Fruit fly (Drosophila melanogaster): ENCODE measurements around the gene CG34012.
A peak's percentile ranks its signal among the peaks of the same experiment; 100 is the strongest.

Gene CG34012

DNA sequence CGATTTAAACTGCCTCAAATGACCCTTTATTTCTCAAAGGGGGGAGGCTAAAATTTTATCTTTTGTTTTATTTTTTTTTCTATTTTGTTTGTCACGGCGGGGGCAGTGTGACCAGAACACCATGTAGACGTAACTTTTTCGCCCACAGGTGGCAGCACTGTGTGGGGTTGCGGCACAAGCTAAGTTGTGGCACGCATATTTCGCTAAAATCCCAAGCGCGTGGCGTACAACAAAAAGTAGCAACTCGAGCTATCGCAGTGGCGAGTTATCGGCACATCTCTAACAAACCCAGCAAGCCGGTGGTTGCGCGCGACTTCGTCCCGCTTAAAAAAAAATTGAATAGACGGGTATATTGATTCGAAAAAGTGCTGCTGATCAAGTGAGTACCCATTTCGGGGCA, 13.8 kb upstream of the CG34012 start, which contains the start of the genes Ufd1 and NaPi-III (continued):
- TF ChIP-seq Lhr (GFP tag; optimal IDR thresholded peaks at IDR 0.05): peak; percentile 98
- no peak for TF ChIP-seq CG10979 (tag; optimal IDR thresholded peaks at IDR 0.05)
- no peak for TF ChIP-seq ab (GFP tag; optimal IDR thresholded peaks at IDR 0.05)
- no peak for TF ChIP-seq kni (GFP tag; optimal IDR thresholded peaks at IDR 0.05)
- peak; percentile 40 for TF ChIP-seq Xbp1 (GFP tag; optimal IDR thresholded peaks at IDR 0.05)
- no peak for TF ChIP-seq PHDP (tag; optimal IDR thresholded peaks at IDR 0.05)
- TF ChIP-seq bbx (GFP tag; IDR thresholded peaks at IDR 0.05; ENCODE audit: partially characterized antibody): peak; percentile 91
- TF ChIP-seq CG14014 (GFP tag; IDR thresholded peaks at IDR 0.05): 0 out of 2 replicates have a peak, but pooled peaks have one; percentile 21
- TF ChIP-seq CG7745 (tag; optimal IDR thresholded peaks at IDR 0.05): no peak
- peak; percentile 75; the same call in 2 of the 3 replicates for TF ChIP-seq CG11456 (GFP tag; IDR thresholded peaks at IDR 0.05)
- no peak for TF ChIP-seq z (GFP tag; IDR thresholded peaks at IDR 0.05)
- TF ChIP-seq Lim3 (GFP tag; IDR thresholded peaks at IDR 0.05): no peak
- TF ChIP-seq B-H2 (GFP tag; optimal IDR thresholded peaks at IDR 0.05): peak; percentile 64
- peak; percentile 39 for TF ChIP-seq zen (tag; optimal IDR thresholded peaks at IDR 0.05)
- no peak for TF ChIP-seq fd102C (GFP tag; optimal IDR thresholded peaks at IDR 0.05)
- no peak for TF ChIP-seq Poxn (GFP tag; IDR thresholded peaks at IDR 0.05)
- peak; percentile 51; the same call in 1 of the 2 replicates for TF ChIP-seq E2f1 (GFP tag; IDR thresholded peaks at IDR 0.05)
- TF ChIP-seq CG15269 (tag; optimal IDR thresholded peaks at IDR 0.05): no peak
- TF ChIP-seq CG15514 (GFP tag; optimal IDR thresholded peaks at IDR 0.05): peak; percentile 80
- no peak for TF ChIP-seq CG4404 (GFP tag; IDR thresholded peaks at IDR 0.05)
- TF ChIP-seq Xrp1 (GFP tag; IDR thresholded peaks at IDR 0.05): no peak
- TF ChIP-seq CG6791 (GFP tag; IDR thresholded peaks at IDR 0.05; ENCODE audit: partially characterized antibody): peak; percentile 90
- no peak for TF ChIP-seq tin (GFP tag; optimal IDR thresholded peaks at IDR 0.05)
- no peak for TF ChIP-seq CG14965 (GFP tag; optimal IDR thresholded peaks at IDR 0.05; ENCODE audit: borderline replicate concordance)
- TF ChIP-seq D19B (GFP tag; optimal IDR thresholded peaks at IDR 0.05): no peak
- no peak for TF ChIP-seq gt (GFP tag; IDR thresholded peaks at IDR 0.05)
- TF ChIP-seq CG10959 (GFP tag; IDR thresholded peaks at IDR 0.05): no peak
- TF ChIP-seq CG9215 (GFP tag; IDR thresholded peaks at IDR 0.05): no peak; the same call in 1 of the 2 replicates
- no peak for TF ChIP-seq run (tag; optimal IDR thresholded peaks at IDR 0.05)
- peak; percentile 92 for TF ChIP-seq CTCF (GFP tag; optimal IDR thresholded peaks at IDR 0.05)
- no peak for TF ChIP-seq gce (GFP tag; IDR thresholded peaks at IDR 0.05)
- no peak for TF ChIP-seq Trl (optimal IDR thresholded peaks at IDR 0.05)
- peak; percentile 2 for TF ChIP-seq Trl (GFP tag; optimal IDR thresholded peaks at IDR 0.05)
- no peak for TF ChIP-seq fd96Cb (tag; optimal IDR thresholded peaks at IDR 0.05)
- peak; percentile 16 for TF ChIP-seq Sox102F (GFP tag; optimal IDR thresholded peaks at IDR 0.05)
- TF ChIP-seq CG4328 (GFP tag; optimal IDR thresholded peaks at IDR 0.05): no peak
- TF ChIP-seq CG6272 (GFP tag; IDR thresholded peaks at IDR 0.05): peak; percentile 27; the same call in 1 of the 2 replicates
- no peak for TF ChIP-seq CG2889 (GFP tag; IDR thresholded peaks at IDR 0.05)
- TF ChIP-seq cad (GFP tag; optimal IDR thresholded peaks at IDR 0.05): no peak
- no peak for TF ChIP-seq yki (optimal IDR thresholded peaks at IDR 0.05)
- TF ChIP-seq row (GFP tag; IDR thresholded peaks at IDR 0.05): peak; percentile 45; the same call in 2 of the 3 replicates
- no peak for TF ChIP-seq CG10274 (GFP tag; optimal IDR thresholded peaks at IDR 0.05)
- TF ChIP-seq CG12219 (GFP tag; optimal IDR thresholded peaks at IDR 0.05): no peak
- TF ChIP-seq chif (GFP tag; optimal IDR thresholded peaks at IDR 0.05): peak in 1 of 2 experiments; percentile 35
- no peak for TF ChIP-seq HLHmδ (GFP tag; optimal IDR thresholded peaks at IDR 0.05)
- TF ChIP-seq CG3065 (GFP tag; optimal IDR thresholded peaks at IDR 0.05): no peak
- TF ChIP-seq pho (GFP tag; optimal IDR thresholded peaks at IDR 0.05): peak; percentile 35
- no peak for TF ChIP-seq Doc2 (GFP tag; IDR thresholded peaks at IDR 0.05)
- peak; percentile 96 for TF ChIP-seq pzg (GFP tag; optimal IDR thresholded peaks at IDR 0.05)
- no peak for TF ChIP-seq seq (GFP tag; IDR thresholded peaks at IDR 0.05)
- peak; percentile 59 for TF ChIP-seq Dad (GFP tag; optimal IDR thresholded peaks at IDR 0.05)
- no peak for TF ChIP-seq lbe (GFP tag; optimal IDR thresholded peaks at IDR 0.05)
- TF ChIP-seq BtbVII (GFP tag; optimal IDR thresholded peaks at IDR 0.05): no peak
